Worm (Caenorhabditis elegans) whole organism, L4/young adult: ENCODE data around the gene sru-18.
"Not testable (repeated sequence)": the region's sequence is repeated elsewhere in the genome, so short reads cannot be mapped to it uniquely, and the experiment has no call there.

Experiments
- W03F9.2 ChIP-seq: fragments of 150-350 bp; optimal IDR thresholded peaks from 2 replicates; lab custom pipeline; 2014; ENCODE audit warnings: missing biosample characterization, missing genetic modification characterization
- dao-5 ChIP-seq: sonication (generic microtip); optimal IDR thresholded peaks from 2 replicates; lab custom pipeline; 2016; ENCODE audit warnings: missing genotype, missing genetic modification characterization, moderate library complexity, missing compliant biosample characterization
- him-1 ChIP-seq: sonication (generic microtip); optimal IDR thresholded peaks from 2 replicates; lab custom pipeline; 2016; ENCODE audit warnings: missing genotype, missing genetic modification reagents, missing genetic modification characterization, missing compliant biosample characterization

Gene sru-18

DNA sequence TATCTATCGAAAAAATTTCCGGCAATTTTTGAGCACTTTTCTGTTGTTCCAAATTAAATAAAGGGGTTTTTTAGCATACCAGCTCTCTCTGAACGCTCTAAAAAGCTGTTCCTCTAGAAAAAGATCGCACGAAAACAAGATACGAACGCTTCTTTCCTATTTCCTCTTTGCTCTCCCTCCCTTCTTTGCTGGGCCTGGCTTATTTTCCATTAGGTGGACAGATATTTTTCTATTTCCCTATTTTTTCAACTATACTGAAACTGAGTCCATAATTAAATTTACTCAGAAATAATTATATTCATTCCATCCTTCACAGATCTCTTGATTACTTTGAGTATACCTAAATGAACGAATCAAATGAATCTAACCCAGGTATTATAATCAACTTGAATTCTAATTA lies at the start of gene sru-18:
sru-18 (plus strand) TSS at position 301 of the 400 bp plus-strand sequence.
- no peak for TF ChIP-seq W03F9.2 (tag; lab: Kevin White, UChicago)
- no peak for TF ChIP-seq him-1 (tag; lab: Kevin White, UChicago)
- TF ChIP-seq dao-5 (tag; lab: Kevin White, UChicago), result no peak

DNA sequence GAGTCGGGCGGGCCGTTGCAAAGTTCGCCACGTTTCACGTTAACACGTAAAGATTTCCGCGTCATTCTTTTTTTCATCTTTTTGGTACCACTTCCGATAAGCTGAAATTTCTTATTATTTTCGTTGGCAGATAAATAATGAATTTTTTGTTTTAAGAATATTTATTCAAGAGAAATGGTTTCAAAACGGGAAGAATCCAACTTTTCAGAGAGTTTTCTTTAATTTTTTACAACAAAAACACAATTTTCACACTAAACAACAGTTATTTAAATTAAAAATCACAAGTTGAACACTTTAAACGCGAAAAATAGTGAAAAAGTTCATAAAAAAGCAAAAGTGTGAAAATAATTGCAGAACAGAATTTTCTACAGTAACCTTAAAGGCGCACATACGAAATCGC lies 47.9 kb upstream of the sru-18 start, which contains the start of gene spe-44:
spe-44 (minus strand) TSS at position 101 of the 400 bp plus-strand sequence.
- no peak for TF ChIP-seq dao-5 (tag; lab: Kevin White, UChicago)
- TF ChIP-seq W03F9.2 (tag; lab: Kevin White, UChicago), result no peak
- TF ChIP-seq him-1 (tag; lab: Kevin White, UChicago), result no peak

DNA sequence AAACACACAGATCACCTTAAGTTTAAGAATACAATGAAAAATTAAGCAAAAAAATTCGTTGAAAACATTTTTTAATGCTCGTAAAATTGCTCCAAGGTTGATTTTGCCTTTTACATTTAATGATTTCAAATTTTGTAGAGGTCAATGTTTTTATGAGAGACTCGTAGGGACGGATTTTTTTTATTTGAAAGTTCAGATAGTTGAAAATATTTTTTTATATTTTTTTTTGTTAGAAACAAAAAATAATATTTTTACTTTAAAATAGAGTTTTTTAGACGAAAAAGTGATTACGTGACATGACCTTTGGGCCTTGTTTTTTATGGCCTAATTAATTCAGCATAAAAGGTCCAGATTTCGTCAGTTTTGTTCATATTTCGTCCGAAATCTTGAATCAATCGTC lies 47.3 kb upstream of the sru-18 start, which contains the start of gene smz-1:
smz-1 (plus strand) TSS at position 301 of the 400 bp plus-strand sequence.
- TF ChIP-seq W03F9.2 (tag; lab: Kevin White, UChicago) (no peak), him-1 (tag; lab: Kevin White, UChicago) (no peak), dao-5 (tag; lab: Kevin White, UChicago) (no peak)

DNA sequence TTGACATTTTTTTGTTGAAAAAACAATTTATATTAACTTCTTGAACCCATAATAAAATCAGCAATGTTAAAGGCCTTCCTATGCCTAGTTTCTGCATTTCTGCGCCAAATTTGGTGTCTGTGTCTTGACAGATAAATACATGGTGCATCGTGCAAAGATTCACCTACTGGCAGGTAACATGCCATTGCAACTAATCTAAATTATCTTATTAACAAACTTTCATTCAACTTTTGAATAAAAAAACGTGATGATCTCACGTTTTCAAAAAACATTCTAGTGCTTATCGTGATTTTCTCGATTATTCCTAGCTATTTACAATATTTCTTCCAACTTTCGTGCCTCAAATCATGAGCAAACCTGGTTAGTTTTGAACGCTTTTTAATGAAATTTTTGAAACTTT lies 45.4 kb upstream of the sru-18 start, which contains the start of gene C25G4.7:
C25G4.7 (plus strand) TSS at position 301 of the 400 bp plus-strand sequence.
- TF ChIP-seq dao-5 (tag; lab: Kevin White, UChicago), result no peak
- no peak for TF ChIP-seq him-1 (tag; lab: Kevin White, UChicago)
- no peak for TF ChIP-seq W03F9.2 (tag; lab: Kevin White, UChicago)

DNA sequence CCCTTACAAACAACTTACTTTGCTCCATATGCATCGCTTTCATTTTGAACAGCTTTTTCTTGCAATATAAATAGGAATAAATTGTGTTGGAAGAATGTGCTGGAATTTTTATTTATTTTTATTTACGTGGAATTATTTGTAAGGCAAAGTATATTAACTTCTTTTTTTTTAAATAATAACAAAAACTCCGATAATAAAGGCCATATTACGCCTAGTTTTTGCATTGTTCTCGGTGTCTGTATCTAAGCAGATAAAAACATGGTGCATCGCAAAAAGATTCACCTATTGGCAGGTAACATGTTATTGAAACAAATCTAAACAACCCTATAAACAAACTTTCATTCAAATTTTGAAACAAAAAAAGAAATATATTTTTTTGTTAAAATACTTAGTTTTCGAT lies 38.7 kb upstream of the sru-18 start, which contains the start of gene C25G4.8:
C25G4.8 (minus strand) TSS at position 101 of the 400 bp plus-strand sequence.
- no peak for TF ChIP-seq W03F9.2 (tag; lab: Kevin White, UChicago)
- no peak for TF ChIP-seq dao-5 (tag; lab: Kevin White, UChicago)
- no peak for TF ChIP-seq him-1 (tag; lab: Kevin White, UChicago)

DNA sequence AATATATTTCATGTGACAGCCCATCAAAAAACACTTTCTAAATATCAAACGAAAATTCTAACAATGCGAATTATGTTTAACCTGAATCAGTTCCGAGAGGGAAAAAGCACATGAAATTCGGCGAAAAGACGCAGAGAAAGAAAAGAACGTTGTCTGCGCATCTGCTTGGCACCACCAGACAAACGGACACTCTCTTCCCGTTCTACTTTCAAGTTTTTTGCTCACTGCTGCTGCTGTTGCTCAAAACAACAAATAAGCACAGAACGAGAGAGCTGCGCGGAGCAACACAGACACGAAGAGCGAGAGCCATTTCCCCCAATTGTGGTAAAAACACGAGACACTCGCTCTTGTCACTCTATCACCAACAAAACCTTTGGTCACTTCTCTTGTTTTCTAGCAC lies 37.2 kb upstream of the sru-18 start:
- TF ChIP-seq dao-5 (tag; lab: Kevin White, UChicago) (no peak), him-1 (tag; lab: Kevin White, UChicago) (no peak), W03F9.2 (tag; lab: Kevin White, UChicago) (no peak)

DNA sequence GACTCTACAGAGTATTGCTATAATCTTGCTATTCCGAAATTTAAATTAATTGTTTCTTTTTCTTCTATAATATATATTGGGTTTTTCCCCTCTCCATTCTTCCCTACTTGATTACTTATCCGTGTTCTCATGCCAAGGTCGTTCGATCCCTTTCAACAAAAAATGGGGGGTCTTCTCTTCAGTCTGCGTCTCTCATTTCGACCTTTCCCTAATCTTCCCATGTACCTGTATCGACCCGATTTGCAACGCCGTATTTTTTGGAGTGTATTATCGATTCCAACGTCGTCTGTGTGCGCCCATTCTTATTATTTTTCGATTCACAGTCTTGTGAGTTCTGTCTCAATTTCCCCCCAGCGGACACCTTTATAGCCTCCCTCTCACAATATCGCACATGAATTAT lies 34.3 kb upstream of the sru-18 start:
- TF ChIP-seq dao-5 (tag; lab: Kevin White, UChicago) (no peak), him-1 (tag; lab: Kevin White, UChicago) (no peak), W03F9.2 (tag; lab: Kevin White, UChicago) (no peak)

DNA sequence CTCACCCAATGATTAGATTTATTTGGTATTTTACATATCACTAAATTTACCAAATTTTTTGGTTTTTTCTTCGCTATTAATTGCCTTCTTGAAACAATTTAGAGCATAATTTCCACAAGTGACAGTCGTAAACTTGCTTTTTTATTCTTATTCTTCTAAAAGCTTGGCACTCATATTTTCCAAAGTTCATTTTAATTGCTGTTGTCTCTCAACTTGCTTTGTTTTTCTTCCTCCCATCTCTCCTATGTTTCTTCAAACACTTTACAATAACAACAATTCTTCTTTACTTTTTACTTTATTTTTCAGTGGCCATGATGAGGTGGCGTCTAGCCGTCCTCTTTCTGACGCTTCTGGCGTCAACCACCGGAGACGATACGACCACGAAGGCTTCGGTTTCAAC lies 33.7 kb upstream of the sru-18 start, which contains the start of gene igdb-2:
igdb-2 (plus strand) TSS at position 301 of the 400 bp plus-strand sequence.
- TF ChIP-seq dao-5 (tag; lab: Kevin White, UChicago) (no peak), W03F9.2 (tag; lab: Kevin White, UChicago) (no peak), him-1 (tag; lab: Kevin White, UChicago) (no peak)

DNA sequence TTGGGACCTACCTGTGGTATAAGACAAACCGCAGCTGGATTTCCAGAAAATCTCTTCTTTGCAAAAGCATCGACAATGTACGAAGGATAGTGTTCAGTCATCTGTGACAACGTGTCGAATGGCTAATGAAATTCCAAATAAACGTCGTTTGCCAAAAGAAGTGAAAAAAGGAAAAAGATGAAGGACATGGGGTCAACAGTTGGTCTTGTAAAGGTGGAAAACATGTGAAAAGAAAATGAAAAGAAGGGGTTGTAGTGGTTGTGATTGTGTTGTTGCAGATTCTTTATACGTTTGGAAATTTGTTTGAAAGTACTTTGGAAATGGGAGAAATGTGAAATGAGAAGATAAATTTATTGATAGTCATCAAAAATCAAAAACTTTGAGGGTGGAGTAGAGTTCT lies 25.1 kb upstream of the sru-18 start, which contains the start of gene T04A11.1:
T04A11.1 (minus strand) TSS at position 101 of the 400 bp plus-strand sequence.
- TF ChIP-seq dao-5, him-1, W03F9.2 (tag; lab: Kevin White, UChicago): not testable (repeated sequence)

DNA sequence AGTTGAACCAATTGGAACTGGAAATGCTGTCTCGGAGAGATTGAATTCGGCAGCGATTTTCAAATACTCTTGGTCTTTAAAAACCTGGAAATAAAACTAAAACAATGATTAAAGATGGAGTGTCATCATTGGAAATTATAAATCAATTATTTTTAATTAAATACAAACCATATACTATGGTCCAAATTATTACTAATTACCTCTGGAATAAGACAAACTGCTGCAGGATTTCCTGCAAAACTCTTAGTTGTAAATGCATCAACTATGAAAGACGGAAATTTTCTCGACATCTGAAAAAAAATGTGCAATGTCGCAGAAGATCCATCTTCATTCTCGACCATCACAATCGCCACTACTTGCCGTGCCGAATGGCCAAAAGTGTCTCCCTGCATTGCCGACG lies 23.3 kb upstream of the sru-18 start, which contains the start of gene igdb-1:
igdb-1 (plus strand) TSS at position 301 of the 400 bp plus-strand sequence.
- not testable (repeated sequence) for TF ChIP-seq W03F9.2, dao-5, him-1 (tag; lab: Kevin White, UChicago)

DNA sequence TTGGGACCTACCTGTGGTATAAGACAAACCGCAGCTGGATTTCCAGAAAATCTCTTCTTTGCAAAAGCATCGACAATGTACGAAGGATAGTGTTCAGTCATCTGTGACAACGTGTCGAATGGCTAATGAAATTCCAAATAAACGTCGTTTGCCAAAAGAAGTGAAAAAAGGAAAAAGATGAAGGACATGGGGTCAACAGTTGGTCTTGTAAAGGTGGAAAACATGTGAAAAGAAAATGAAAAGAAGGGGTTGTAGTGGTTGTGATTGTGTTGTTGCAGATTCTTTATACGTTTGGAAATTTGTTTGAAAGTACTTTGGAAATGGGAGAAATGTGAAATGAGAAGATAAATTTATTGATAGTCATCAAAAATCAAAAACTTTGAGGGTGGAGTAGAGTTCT lies 17.6 kb upstream of the sru-18 start, which contains the start of gene T04A11.4:
T04A11.4 (minus strand) TSS at position 101 of the 400 bp plus-strand sequence.
- not testable (repeated sequence) for TF ChIP-seq W03F9.2, dao-5, him-1 (tag; lab: Kevin White, UChicago)

DNA sequence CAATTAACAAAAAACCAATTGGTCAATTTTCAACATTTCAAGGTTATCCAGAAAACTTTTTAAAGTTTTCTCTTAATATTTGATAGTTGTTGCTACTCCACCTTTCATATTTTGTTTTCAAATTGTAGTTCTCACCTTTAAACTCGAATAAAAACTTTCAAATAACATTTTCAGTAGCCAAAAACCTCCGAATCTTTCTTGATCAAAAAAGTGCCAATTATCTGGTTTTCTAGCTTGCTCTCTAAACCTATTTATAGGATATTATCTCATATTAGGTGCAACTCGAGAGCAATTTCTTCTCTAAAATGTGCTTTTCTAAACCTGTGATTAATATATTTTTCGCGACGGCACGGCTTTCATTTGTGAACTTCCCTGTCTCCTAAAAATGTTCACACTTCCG lies 14.9 kb upstream of the sru-18 start, which contains the start of gene sru-26:
sru-26 (plus strand) TSS at position 301 of the 400 bp plus-strand sequence.
- TF ChIP-seq W03F9.2 (tag; lab: Kevin White, UChicago) (no peak), him-1 (tag; lab: Kevin White, UChicago) (no peak), dao-5 (tag; lab: Kevin White, UChicago) (no peak)

DNA sequence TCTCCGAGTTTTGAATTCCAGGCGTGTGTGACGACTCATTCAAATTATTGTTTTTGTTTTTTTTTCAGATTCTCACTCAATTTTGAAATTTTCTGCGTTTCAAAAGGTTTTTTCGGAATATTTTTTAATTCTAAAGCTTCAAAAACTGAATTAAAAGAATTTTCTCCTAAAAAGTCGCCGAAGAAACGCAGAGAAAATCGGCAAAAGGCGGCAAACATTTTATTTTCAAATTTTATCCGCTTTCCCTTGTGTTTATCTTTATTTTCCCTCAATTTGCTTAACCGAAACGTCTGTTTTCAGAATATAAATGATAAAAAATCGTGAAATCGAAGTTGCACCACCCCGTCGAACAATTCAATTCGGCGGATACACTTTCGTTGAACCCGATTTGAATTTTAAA lies 11.6 kb upstream of the sru-18 start, which contains the start of gene him-6:
him-6 (plus strand) TSS at position 301 of the 400 bp plus-strand sequence.
- no peak for TF ChIP-seq W03F9.2 (tag; lab: Kevin White, UChicago)
- no peak for TF ChIP-seq dao-5 (tag; lab: Kevin White, UChicago)
- TF ChIP-seq him-1 (tag; lab: Kevin White, UChicago), result no peak
